Worm (Caenorhabditis elegans) whole organism, young adult: ENCODE measurements around the gene lgc-48.

ENCODE experiments used
- lin-54 ChIP-seq: fragments of 200-800 bp; sonication (Bioruptor generic); optimal IDR thresholded peaks from 2 replicates; lab custom pipeline; 2018; ENCODE audit warnings: mild to moderate bottlenecking, missing genetic modification characterization, missing compliant biosample characterization
- mel-28 ChIP-seq: sonication (generic microtip); optimal IDR thresholded peaks from 2 replicates; lab custom pipeline; 2016; ENCODE audit warnings: borderline replicate concordance, mild to moderate bottlenecking, missing genetic modification characterization, missing compliant biosample characterization

DNA sequence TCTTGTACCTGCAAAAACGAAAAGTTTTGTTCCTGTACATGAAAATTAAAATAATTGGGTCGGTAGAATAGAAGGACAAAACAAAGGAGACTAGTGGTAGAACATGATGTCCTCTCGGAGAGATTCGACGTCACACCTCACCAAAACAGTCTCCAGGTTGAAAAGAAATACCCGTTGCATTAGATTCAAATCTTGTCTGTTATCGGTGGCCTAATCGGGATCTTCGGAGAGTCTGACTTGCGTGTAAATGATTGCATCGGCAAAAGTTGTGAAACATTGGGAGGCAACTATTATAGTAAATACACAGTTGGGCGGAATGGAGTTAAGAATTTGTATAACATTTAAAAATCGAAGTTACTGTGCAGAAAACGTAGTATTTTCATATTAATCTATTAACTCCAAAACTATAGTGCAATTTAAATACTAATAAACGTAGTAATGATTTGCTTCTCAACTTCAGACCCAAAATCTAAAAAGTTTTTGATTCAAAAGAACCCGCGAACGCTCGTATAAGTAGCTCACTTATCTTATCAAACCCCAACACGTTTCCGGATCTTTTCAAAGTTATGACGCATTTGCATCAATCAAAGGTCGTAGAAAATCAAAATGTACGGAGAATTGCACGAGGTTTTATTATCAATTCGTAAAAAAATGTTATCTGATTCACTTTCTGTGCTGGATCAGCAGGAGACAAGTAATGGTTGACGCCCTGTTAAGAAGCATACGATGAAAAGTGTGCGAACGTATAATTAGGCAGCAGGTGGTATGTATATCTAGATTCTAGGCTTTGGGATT lies 6.5 kb upstream of the lgc-48 start, which contains the start of gene nhr-168:
- TF ChIP-seq lin-54 (GFP tag; lab: Kevin White, UChicago) (no peak), mel-28 (tag; lab: Kevin White, UChicago) (no peak)
